Fruit fly (Drosophila melanogaster) whole organism, adult: Measurements from ENCODE around the gene PIG-F.
A peak's percentile ranks its signal among the peaks of the same experiment; 100 is the strongest.

Experiments used
- CG11617 ChIP-seq: fragments of 200-800 bp; sonication (Bioruptor generic); optimal IDR thresholded peaks from 2 replicates; lab custom pipeline; 2017; ENCODE audit warnings: mild to moderate bottlenecking, missing biosample characterization, missing genetic modification reagents, missing genetic modification characterization
- CG12768 ChIP-seq: fragments of 200-800 bp; sonication (Bioruptor generic); optimal IDR thresholded peaks from 2 replicates; lab custom pipeline; 2017; ENCODE audit warnings: missing biosample characterization, missing genetic modification characterization, mild to moderate bottlenecking, moderate library complexity, missing genetic modification reagents
- CG14711 ChIP-seq: fragments of 200-800 bp; sonication (Bioruptor generic); optimal IDR thresholded peaks from 2 replicates; lab custom pipeline; 2018; ENCODE audit warnings: missing biosample characterization, mild to moderate bottlenecking, missing genetic modification characterization, moderate library complexity
- CG1620 ChIP-seq: fragments of 200-800 bp; sonication (Bioruptor generic); optimal IDR thresholded peaks from 2 replicates; lab custom pipeline; 2016; ENCODE audit warnings: missing biosample characterization, missing genetic modification characterization
- CG33017 ChIP-seq: fragments of 200-800 bp; sonication (Bioruptor generic); optimal IDR thresholded peaks from 2 replicates; lab custom pipeline; 2018; ENCODE audit warnings: missing biosample characterization, mild to moderate bottlenecking, missing genetic modification characterization, moderate library complexity
- CG5204 ChIP-seq: fragments of 200-800 bp; sonication (Bioruptor generic); optimal IDR thresholded peaks from 2 replicates; lab custom pipeline; 2016; ENCODE audit warnings: missing biosample characterization, missing genetic modification characterization
- CG7045 ChIP-seq: fragments of 200-800 bp; sonication (Bioruptor generic); optimal IDR thresholded peaks from 2 replicates; lab custom pipeline; 2017; ENCODE audit warnings: missing biosample characterization, mild to moderate bottlenecking, missing genetic modification characterization
- CG7101 ChIP-seq: fragments of 200-800 bp; sonication (Bioruptor generic); optimal IDR thresholded peaks from 2 replicates; lab custom pipeline; 2018; ENCODE audit warnings: missing biosample characterization, mild to moderate bottlenecking, missing genetic modification characterization, moderate library complexity
- Clk ChIP-seq: fragments of 200-800 bp; sonication (Bioruptor generic); optimal IDR thresholded peaks from 2 replicates; lab custom pipeline; 2017; ENCODE audit warnings: missing biosample characterization, missing genetic modification characterization
- Crg-1 ChIP-seq: fragments of 200-800 bp; sonication (Bioruptor generic); optimal IDR thresholded peaks from 2 replicates; lab custom pipeline; 2016; ENCODE audit warnings: missing biosample characterization, missing genetic modification characterization
- Hr96 ChIP-seq: fragments of 200-800 bp; sonication (Bioruptor generic); optimal IDR thresholded peaks from 2 replicates; lab custom pipeline; 2016; ENCODE audit warnings: missing biosample characterization, missing genetic modification characterization
- Mnt ChIP-seq: fragments of 200-800 bp; sonication (Bioruptor generic); optimal IDR thresholded peaks from 2 replicates; lab custom pipeline; 2016; ENCODE audit warnings: missing biosample characterization, mild to moderate bottlenecking, missing genetic modification characterization
- bab1 ChIP-seq: fragments of 200-800 bp; sonication (Bioruptor generic); optimal IDR thresholded peaks from 3 replicates; lab custom pipeline; 2019; ENCODE audit warnings: missing biosample characterization, mild to moderate bottlenecking, missing genetic modification characterization, moderate library complexity
- cic ChIP-seq: fragments of 200-800 bp; sonication (Bioruptor generic); optimal IDR thresholded peaks from 2 replicates; lab custom pipeline; 2017; ENCODE audit warnings: missing biosample characterization, mild to moderate bottlenecking, missing genetic modification characterization, moderate library complexity
- cnc ChIP-seq, 2 experiments: fragments of >200 bp; optimal IDR thresholded peaks; 2 replicates each; lab custom pipeline; 2017
- kay ChIP-seq: fragments of 200-800 bp; sonication (Bioruptor generic); peaks from one replicate; lab custom pipeline; 2016; ENCODE audit warnings: missing biosample characterization, missing genetic modification characterization, borderline replicate concordance
- ovo ChIP-seq: fragments of 200-800 bp; sonication (Bioruptor generic); optimal IDR thresholded peaks from 2 replicates; lab custom pipeline; 2016; ENCODE audit warnings: missing biosample characterization, missing genetic modification characterization
- pad ChIP-seq: fragments of 200-800 bp; sonication (Bioruptor generic); optimal IDR thresholded peaks from 3 replicates; lab custom pipeline; 2017; ENCODE audit warnings: missing biosample characterization, missing genetic modification characterization, mild to moderate bottlenecking, moderate library complexity, missing genetic modification reagents
- tj ChIP-seq: fragments of 200-800 bp; sonication (Bioruptor generic); optimal IDR thresholded peaks from 3 replicates; lab custom pipeline; 2017; ENCODE audit warnings: missing biosample characterization, mild to moderate bottlenecking, missing genetic modification characterization, moderate library complexity
- toe ChIP-seq: fragments of 200-800 bp; sonication (Bioruptor generic); optimal IDR thresholded peaks from 2 replicates; lab custom pipeline; 2016; ENCODE audit warnings: missing biosample characterization, missing genetic modification characterization

Gene PIG-F

dm6 chr3L:19636821-19637460 is 24.7 kb downstream of the PIG-F start:
- TF ChIP-seq pad (GFP tag; lab: Kevin White, UChicago) (no peak), Mnt (GFP tag; lab: Kevin White, UChicago) (no peak), CG33017 (no peak), cnc (optimal IDR thresholded peaks at IDR 0.05; lab: Kevin White, UChicago) (no peak), CG14711 (tag; lab: Kevin White, UChicago) (no peak), bab1 (no peak), CG7101 (tag; lab: Kevin White, UChicago) (no peak), tj (GFP tag; lab: Kevin White, UChicago) (no peak), Crg-1 (GFP tag; lab: Kevin White, UChicago) (no peak), Hr96 (GFP tag; lab: Kevin White, UChicago) (no peak), CG12768 (no peak), kay (GFP tag; lab: Kevin White, UChicago) (no peak), CG11617 (GFP tag; lab: Kevin White, UChicago) (no peak), cic (GFP tag; lab: Kevin White, UChicago) (no peak), CG7045 (GFP tag; lab: Kevin White, UChicago) (no peak), toe (GFP tag; lab: Kevin White, UChicago) (no peak)

- TF ChIP-seq CG11617 (GFP tag; lab: Kevin White, UChicago) (no peak), Crg-1 (GFP tag; lab: Kevin White, UChicago) (no peak), Mnt (GFP tag; lab: Kevin White, UChicago) (no peak), CG12768 (no peak), CG5204 (GFP tag; lab: Kevin White, UChicago) (no peak), CG14711 (tag; lab: Kevin White, UChicago) (no peak), kay (GFP tag; lab: Kevin White, UChicago) (no peak), cic (GFP tag; lab: Kevin White, UChicago) (no peak), Clk (GFP tag; lab: Kevin White, UChicago) (no peak), pad (GFP tag; lab: Kevin White, UChicago) (peak; percentile 25), Hr96 (GFP tag; lab: Kevin White, UChicago) (no peak), CG7101 (tag; lab: Kevin White, UChicago) (peak; percentile 34), bab1 (peak; percentile 63), toe (GFP tag; lab: Kevin White, UChicago) (no peak), CG33017 (peak; percentile 14), ovo (GFP tag; lab: Kevin White, UChicago) (no peak)
Measured at dm6 chr3L:19642448-19643020, 30.3 kb downstream of the PIG-F start, which contains the start of gene Rnf146. TSS of gene Rnf146 (minus strand) at chr3L:19642816.

dm6 chr3L:19646292-19646691 is 34.0 kb downstream of the PIG-F start:
- no peak for TF ChIP-seq CG5204 (GFP tag; lab: Kevin White, UChicago)
- no peak for TF ChIP-seq CG14711 (tag; lab: Kevin White, UChicago)
- no peak for TF ChIP-seq pad (GFP tag; lab: Kevin White, UChicago)
- TF ChIP-seq CG7045 (GFP tag; lab: Kevin White, UChicago), result no peak
- no peak for TF ChIP-seq toe (GFP tag; lab: Kevin White, UChicago)
- TF ChIP-seq cnc (optimal IDR thresholded peaks at IDR 0.05; lab: Kevin White, UChicago), result no peak
- no peak for TF ChIP-seq Clk (GFP tag; lab: Kevin White, UChicago)
- no peak for TF ChIP-seq ovo (GFP tag; lab: Kevin White, UChicago)
- no peak for TF ChIP-seq CG33017
- TF ChIP-seq Mnt (GFP tag; lab: Kevin White, UChicago), result no peak
- TF ChIP-seq kay (GFP tag; lab: Kevin White, UChicago), result no peak
- TF ChIP-seq tj (GFP tag; lab: Kevin White, UChicago), result no peak
- no peak for TF ChIP-seq bab1
- no peak for TF ChIP-seq CG7101 (tag; lab: Kevin White, UChicago)
- TF ChIP-seq CG1620 (GFP tag; lab: Kevin White, UChicago), result no peak
- no peak for TF ChIP-seq CG12768
- TF ChIP-seq Hr96 (GFP tag; lab: Kevin White, UChicago), result no peak
- no peak for TF ChIP-seq cic (GFP tag; lab: Kevin White, UChicago)
- TF ChIP-seq CG11617 (GFP tag; lab: Kevin White, UChicago), result no peak
- no peak for TF ChIP-seq Crg-1 (GFP tag; lab: Kevin White, UChicago)

DNA sequence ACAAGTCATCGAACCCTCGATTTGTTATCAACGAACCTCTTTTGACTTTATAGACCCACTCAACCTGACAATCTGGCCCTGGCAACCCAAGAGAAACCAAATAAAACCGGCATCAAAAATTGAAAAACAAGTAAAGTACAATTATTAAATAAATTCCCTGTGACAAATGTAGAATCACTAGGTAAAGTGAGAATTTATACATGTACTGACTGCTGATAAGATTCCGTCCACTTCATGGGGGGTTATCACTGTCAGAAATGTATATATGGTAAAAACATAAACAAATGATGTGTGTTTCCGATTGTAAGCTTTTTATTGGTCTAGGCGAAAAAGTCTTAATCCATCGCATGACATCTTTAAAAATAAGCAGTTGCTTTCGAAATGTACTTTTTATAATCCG is 36.4 kb downstream of the PIG-F start:
- TF ChIP-seq CG7045 (GFP tag; lab: Kevin White, UChicago) (no peak), CG1620 (GFP tag; lab: Kevin White, UChicago) (no peak), Hr96 (GFP tag; lab: Kevin White, UChicago) (no peak), CG12768 (no peak), toe (GFP tag; lab: Kevin White, UChicago) (no peak), CG14711 (tag; lab: Kevin White, UChicago) (no peak), bab1 (no peak), ovo (GFP tag; lab: Kevin White, UChicago) (no peak)

DNA sequence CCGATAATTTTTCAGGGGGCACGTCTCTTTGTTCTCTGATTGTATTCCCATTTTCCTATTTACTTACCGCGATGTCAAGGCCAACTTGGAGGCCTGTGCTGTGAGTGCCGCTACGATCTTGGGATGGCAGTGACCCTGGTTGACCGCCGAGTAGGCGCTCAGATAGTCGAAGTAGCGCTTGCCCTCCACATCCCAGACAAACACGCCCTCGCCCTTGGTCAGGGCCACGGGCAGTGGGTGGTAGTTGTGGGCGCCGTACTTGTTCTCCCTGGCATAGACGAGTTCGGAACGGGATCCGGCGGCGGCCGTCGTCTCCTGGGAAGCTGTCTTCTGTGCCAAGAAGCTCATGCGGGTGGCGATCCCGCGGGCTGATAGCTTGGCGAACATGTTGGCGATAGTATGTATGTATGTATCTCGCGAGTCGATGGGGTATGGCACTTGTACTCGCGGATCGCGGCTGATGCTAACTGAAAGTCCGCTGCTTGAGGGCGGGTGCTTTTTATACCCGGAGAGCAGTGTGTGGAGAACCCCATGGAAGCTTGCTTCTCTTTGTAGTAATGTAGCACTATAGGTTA is 37.2 kb downstream of the PIG-F start, which contains the start of gene Oat:
Oat (minus strand) TSS at position 478 of the 575 bp plus-strand sequence.
- TF ChIP-seq bab1 (peak; percentile 35), Crg-1 (GFP tag; lab: Kevin White, UChicago) (no peak), Mnt (GFP tag; lab: Kevin White, UChicago) (no peak)
